1 fruit fly cellular context compared by ENCODE assay signal in genomic region chr2L:5060952-5061478, dm6.
TF ChIP-seq lines count a peak whose summit lies in the region.

No protein-coding gene starts in this region.

TF ChIP-seq in whole organism, embryonic, 481 proteins besides CTCF, POLR2A, EP300 and RAD21 (continued from another document):
- peak; percentile 47; the same call in 1 of the 2 replicates for TF ChIP-seq MBD-R2 (GFP tag; IDR thresholded peaks at IDR 0.05; lab: Robert Waterston, UW)
- TF ChIP-seq ken (GFP tag; IDR thresholded peaks at IDR 0.05; lab: Robert Waterston, UW) = no peak
- TF ChIP-seq CG13287 (GFP tag; IDR thresholded peaks at IDR 0.05; lab: Robert Waterston, UW; ENCODE audit: partially characterized antibody) = 0 out of 2 replicates have a peak, but pooled peaks have one; percentile 7
- TF ChIP-seq CG7271 (tag; optimal IDR thresholded peaks at IDR 0.05; lab: Kevin White, UChicago) = no peak
- TF ChIP-seq Sin3A (optimal IDR thresholded peaks at IDR 0.05; lab: Kevin White, UChicago) = no peak
- TF ChIP-seq CG14050 (GFP tag; IDR thresholded peaks at IDR 0.05; lab: Robert Waterston, UW) = 0 out of 3 replicates have a peak, but pooled peaks have one; percentile 27
- no peak; the same call in 1 of the 2 replicates for TF ChIP-seq ttk (GFP tag; IDR thresholded peaks at IDR 0.05; lab: Robert Waterston, UW)
- TF ChIP-seq otp (GFP tag; IDR thresholded peaks at IDR 0.05; lab: Robert Waterston, UW) = peak; percentile 82
- peak; percentile 77 for TF ChIP-seq seq (GFP tag; IDR thresholded peaks at IDR 0.05; lab: Robert Waterston, UW)
- no peak for TF ChIP-seq pan (optimal IDR thresholded peaks at IDR 0.05; lab: Kevin White, UChicago)
- peak in 1 of 2 experiments; percentile 65 for TF ChIP-seq pan (GFP tag; optimal IDR thresholded peaks at IDR 0.05 in 1 of 2, IDR thresholded peaks at IDR 0.05 in 1 of 2)
- TF ChIP-seq Abd-B (GFP tag; optimal IDR thresholded peaks at IDR 0.05; lab: Kevin White, UChicago) = peak; percentile 51
- peak; percentile 62 for TF ChIP-seq ems (GFP tag; optimal IDR thresholded peaks at IDR 0.05; lab: Kevin White, UChicago)
- no peak for TF ChIP-seq CG9876 (GFP tag; optimal IDR thresholded peaks at IDR 0.05; lab: Kevin White, UChicago)
- TF ChIP-seq Stat92E (GFP tag; optimal IDR thresholded peaks at IDR 0.05; lab: Kevin White, UChicago) = no peak
- peak; percentile 77 for TF ChIP-seq Dip3 (GFP tag; optimal IDR thresholded peaks at IDR 0.05; lab: Kevin White, UChicago)
- TF ChIP-seq CG8281 (tag; optimal IDR thresholded peaks at IDR 0.05; lab: Kevin White, UChicago) = peak; percentile 23
- peak; percentile 76 for TF ChIP-seq CG15514 (GFP tag; optimal IDR thresholded peaks at IDR 0.05; lab: Kevin White, UChicago)
- TF ChIP-seq CG3065 (GFP tag; optimal IDR thresholded peaks at IDR 0.05; lab: Kevin White, UChicago) = no peak
- 0 out of 3 replicates have a peak, but pooled peaks have one; percentile 31 for TF ChIP-seq H15 (GFP tag; IDR thresholded peaks at IDR 0.05; lab: Robert Waterston, UW)
- TF ChIP-seq pros (GFP tag; optimal IDR thresholded peaks at IDR 0.05; lab: Kevin White, UChicago) = no peak
- peak; percentile 66 for TF ChIP-seq CG10209 (GFP tag; optimal IDR thresholded peaks at IDR 0.05; lab: Kevin White, UChicago)
- peak; percentile 56 for TF ChIP-seq sd (tag; optimal IDR thresholded peaks at IDR 0.05; lab: Kevin White, UChicago)
- TF ChIP-seq CG15073 (GFP tag; optimal IDR thresholded peaks at IDR 0.05; lab: Kevin White, UChicago) = no peak
- no peak for TF ChIP-seq CG6654 (GFP tag; optimal IDR thresholded peaks at IDR 0.05; lab: Kevin White, UChicago)
- no peak for TF ChIP-seq dm (GFP tag; optimal IDR thresholded peaks at IDR 0.05; lab: Kevin White, UChicago)
- TF ChIP-seq B-H2 (GFP tag; optimal IDR thresholded peaks at IDR 0.05; lab: Kevin White, UChicago) = peak; percentile 46
- peak; percentile 41; the same call in 1 of the 2 replicates for TF ChIP-seq onecut (GFP tag; IDR thresholded peaks at IDR 0.05; lab: Robert Waterston, UW)
- TF ChIP-seq CG7556 (GFP tag; optimal IDR thresholded peaks at IDR 0.05; lab: Kevin White, UChicago) = peak; percentile 75
- TF ChIP-seq CG10321 (GFP tag; IDR thresholded peaks at IDR 0.05; lab: Robert Waterston, UW) = peak; percentile 22; the same call in 1 of the 2 replicates
- TF ChIP-seq Taf1 (GFP tag; IDR thresholded peaks at IDR 0.05; lab: Robert Waterston, UW) = peak; percentile 72
- TF ChIP-seq fd3F (GFP tag; optimal IDR thresholded peaks at IDR 0.05; lab: Kevin White, UChicago) = peak; percentile 9
- no peak for TF ChIP-seq tna (GFP tag; IDR thresholded peaks at IDR 0.05; lab: Robert Waterston, UW; ENCODE audit: partially characterized antibody)
- peak; percentile 79 for TF ChIP-seq gem (tag; optimal IDR thresholded peaks at IDR 0.05; lab: Kevin White, UChicago)
- no peak for TF ChIP-seq abd-A (tag; optimal IDR thresholded peaks at IDR 0.05; lab: Kevin White, UChicago)
- no peak; the same call in 2 of the 3 replicates for TF ChIP-seq sr (GFP tag; IDR thresholded peaks at IDR 0.05; lab: Robert Waterston, UW)
- peak; percentile 12 for TF ChIP-seq Jarid2 (GFP tag; optimal IDR thresholded peaks at IDR 0.05; lab: Kevin White, UChicago)
TF ChIP-seq in whole organism, embryonic: peak in this region for 311.
